Worm (Caenorhabditis elegans) whole organism, L4/young adult: Measurements from ENCODE around the gene K12H6.12.

Experiments used
- W03F9.2 ChIP-seq: fragments of 150-350 bp; optimal IDR thresholded peaks from 2 replicates; lab custom pipeline; 2014; ENCODE audit warnings: missing biosample characterization, missing genetic modification characterization
- dao-5 ChIP-seq: sonication (generic microtip); optimal IDR thresholded peaks from 2 replicates; lab custom pipeline; 2016; ENCODE audit warnings: missing genotype, missing genetic modification characterization, moderate library complexity, missing compliant biosample characterization
- him-1 ChIP-seq: sonication (generic microtip); optimal IDR thresholded peaks from 2 replicates; lab custom pipeline; 2016; ENCODE audit warnings: missing genotype, missing genetic modification reagents, missing genetic modification characterization, missing compliant biosample characterization

DNA sequence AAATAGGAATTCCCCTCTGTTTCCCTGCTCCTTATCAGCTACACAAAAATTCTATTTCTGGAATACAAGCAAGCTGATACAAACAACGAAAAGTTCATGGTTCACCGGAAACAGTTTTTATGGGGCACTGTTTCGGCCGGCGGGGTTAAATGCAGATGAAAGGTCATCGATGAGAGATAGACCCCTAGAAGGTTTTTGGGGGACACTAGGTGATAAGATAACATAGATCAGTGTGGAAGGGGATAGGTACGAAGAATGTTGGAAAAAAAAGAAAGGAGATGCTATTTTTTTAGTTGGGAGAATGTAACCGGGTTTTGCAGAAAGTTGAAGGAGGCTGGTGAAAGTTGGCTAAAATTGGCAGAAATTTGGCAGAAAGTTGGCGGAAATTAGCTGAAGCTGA, 2.4 kb upstream of the K12H6.12 start:
- no peak for TF ChIP-seq dao-5 (tag; lab: Kevin White, UChicago)
- no peak for TF ChIP-seq him-1 (tag; lab: Kevin White, UChicago)
- no peak for TF ChIP-seq W03F9.2 (tag; lab: Kevin White, UChicago)
